Worm (Caenorhabditis elegans) whole organism, early embryonic: ENCODE measurements around the gene F11E6.4.

Experiments
- B0310.2 ChIP-seq: sonication (generic microtip); optimal IDR thresholded peaks from 2 replicates; lab custom pipeline; 2016; ENCODE audit warnings: mild to moderate bottlenecking, missing genetic modification characterization, missing compliant biosample characterization
- F13C5.2 ChIP-seq: sonication (generic microtip); optimal IDR thresholded peaks from 2 replicates; lab custom pipeline; 2017; ENCODE audit warnings: mild to moderate bottlenecking, missing genetic modification characterization, inconsistent platforms, missing compliant biosample characterization
- aly-1 ChIP-seq: sonication (generic microtip); optimal IDR thresholded peaks from 2 replicates; lab custom pipeline; 2016; ENCODE audit warnings: missing genetic modification characterization, missing compliant biosample characterization
- ama-1 ChIP-seq: fragments of 150-350 bp; optimal IDR thresholded peaks from 2 replicates; lab custom pipeline; 2014
- ceh-13 ChIP-seq: fragments of 200-800 bp; sonication (Bioruptor generic); optimal IDR thresholded peaks from 2 replicates; lab custom pipeline; 2018; ENCODE audit warnings: mild to moderate bottlenecking, missing genetic modification characterization, missing compliant biosample characterization
- ceh-36 ChIP-seq: sonication (generic microtip); optimal IDR thresholded peaks from 2 replicates; lab custom pipeline; 2016; ENCODE audit warnings: missing genetic modification characterization, inconsistent platforms, missing compliant biosample characterization
- ets-7 ChIP-seq: sonication (generic microtip); optimal IDR thresholded peaks from 2 replicates; lab custom pipeline; 2016; ENCODE audit warnings: missing genotype, missing genetic modification characterization, missing compliant biosample characterization
- flt-1 ChIP-seq: fragments of 200-800 bp; sonication (Bioruptor generic); IDR thresholded peaks from 2 replicates; pipeline ENCODE4 v1.3.6; 2022; ENCODE audit warnings: missing genetic modification characterization, missing compliant biosample characterization
- hmbx-1 ChIP-seq: sonication (generic microtip); optimal IDR thresholded peaks from 2 replicates; lab custom pipeline; 2016; ENCODE audit warnings: mild to moderate bottlenecking, missing genetic modification characterization, missing compliant biosample characterization
- hmg-4 ChIP-seq: fragments of 200-800 bp; sonication (Bioruptor generic); optimal IDR thresholded peaks from 2 replicates; lab custom pipeline; 2018; ENCODE audit warnings: mild to moderate bottlenecking, missing genetic modification characterization, missing compliant biosample characterization
- hnd-1 ChIP-seq: sonication (generic microtip); optimal IDR thresholded peaks from 2 replicates; lab custom pipeline; 2016; ENCODE audit warnings: missing genetic modification characterization, missing compliant biosample characterization
- pes-1 ChIP-seq: fragments of 200-800 bp; sonication (Bioruptor generic); IDR thresholded peaks from 2 replicates; pipeline ENCODE4 v1.3.6; 2022; ENCODE audit warnings: missing genetic modification reagents, missing genetic modification characterization, missing compliant biosample characterization
- scrt-1 ChIP-seq: fragments of 200-800 bp; sonication (Bioruptor generic); IDR thresholded peaks from 2 replicates; pipeline ENCODE4 v1.3.6; 2022; ENCODE audit warnings: missing genetic modification characterization, missing compliant biosample characterization
- sea-1 ChIP-seq: fragments of 200-800 bp; sonication (Bioruptor generic); conservative IDR thresholded peaks from 2 replicates; pipeline ENCODE4 v1.3.6; 2022; ENCODE audit warnings: missing genetic modification characterization, missing compliant biosample characterization
- tbx-11 ChIP-seq: fragments of 200-800 bp; sonication (Bioruptor generic); IDR thresholded peaks from 2 replicates; pipeline ENCODE4 v1.3.6; 2022; ENCODE audit warnings: missing genetic modification characterization, missing compliant biosample characterization
- tbx-37 ChIP-seq: fragments of 200-800 bp; sonication (Bioruptor generic); conservative IDR thresholded peaks from 2 replicates; pipeline ENCODE4 v1.3.6; 2022; ENCODE audit warnings: missing genetic modification reagents, missing genetic modification characterization, missing compliant biosample characterization
- tra-4 ChIP-seq: sonication (generic microtip); optimal IDR thresholded peaks from 2 replicates; lab custom pipeline; 2017; ENCODE audit warnings: missing genetic modification characterization, missing compliant biosample characterization

The F11E6.4 gene

ce11 chrIV:17470096-17470602, at the start of gene F11E6.4:
Gene F11E6.4, minus strand, starts transcription at chrIV:17470354.
- TF ChIP-seq tbx-11 (GFP tag; lab: Robert Waterston, UW) (no peak), flt-1 (GFP tag; lab: Robert Waterston, UW) (no peak), ceh-36 (tag; lab: Kevin White, UChicago) (no peak), F13C5.2 (tag; lab: Kevin White, UChicago) (no peak), hmbx-1 (tag; lab: Kevin White, UChicago) (no peak), scrt-1 (GFP tag; lab: Robert Waterston, UW) (no peak), B0310.2 (tag; lab: Kevin White, UChicago) (no peak), ets-7 (tag; lab: Kevin White, UChicago) (no peak), tbx-37 (GFP tag; lab: Robert Waterston, UW) (no peak), sea-1 (GFP tag; lab: Robert Waterston, UW) (no peak), ama-1 (lab: Kevin White, UChicago) (no peak), tra-4 (no peak), aly-1 (tag; lab: Kevin White, UChicago) (no peak), ceh-13 (GFP tag; lab: Kevin White, UChicago) (no peak), hmg-4 (GFP tag; lab: Kevin White, UChicago) (no peak), hnd-1 (tag; lab: Kevin White, UChicago) (no peak), pes-1 (GFP tag; lab: Robert Waterston, UW) (no peak)

- TF ChIP-seq ceh-13 (GFP tag; lab: Kevin White, UChicago) = no peak
- no peak for TF ChIP-seq pes-1 (GFP tag; lab: Robert Waterston, UW)
- no peak for TF ChIP-seq hmg-4 (GFP tag; lab: Kevin White, UChicago)
- TF ChIP-seq tra-4 = no peak
- TF ChIP-seq tbx-37 (GFP tag; lab: Robert Waterston, UW) = no peak
- no peak for TF ChIP-seq ceh-36 (tag; lab: Kevin White, UChicago)
- no peak for TF ChIP-seq hnd-1 (tag; lab: Kevin White, UChicago)
- no peak for TF ChIP-seq hmbx-1 (tag; lab: Kevin White, UChicago)
- TF ChIP-seq B0310.2 (tag; lab: Kevin White, UChicago) = no peak
Observed at ce11 chrIV:17490679-17491078, 20.5 kb upstream of the F11E6.4 start, which contains the start of gene nas-6. Gene nas-6, minus strand, starts transcription at chrIV:17490779.

ce11 chrIV:17483230-17483629, 13.1 kb upstream of the F11E6.4 start, which contains the start of gene rabr-2:
Gene rabr-2, minus strand, starts transcription at chrIV:17483330.
- TF ChIP-seq tbx-11 (GFP tag; lab: Robert Waterston, UW) (no peak), ceh-36 (tag; lab: Kevin White, UChicago) (no peak), tra-4 (no peak), F13C5.2 (tag; lab: Kevin White, UChicago) (no peak), sea-1 (GFP tag; lab: Robert Waterston, UW) (no peak), scrt-1 (GFP tag; lab: Robert Waterston, UW) (no peak), ama-1 (lab: Kevin White, UChicago) (no peak), hmbx-1 (tag; lab: Kevin White, UChicago) (no peak), tbx-37 (GFP tag; lab: Robert Waterston, UW) (no peak), ceh-13 (GFP tag; lab: Kevin White, UChicago) (no peak), B0310.2 (tag; lab: Kevin White, UChicago) (no peak)

- no peak for TF ChIP-seq hmbx-1 (tag; lab: Kevin White, UChicago)
Observed at ce11 chrIV:17475743-17476142, 5.6 kb upstream of the F11E6.4 start, which contains the start of gene grl-24. Gene grl-24, minus strand, starts transcription at chrIV:17475843.

- no peak for TF ChIP-seq ets-7 (tag; lab: Kevin White, UChicago)
- no peak for TF ChIP-seq pes-1 (GFP tag; lab: Robert Waterston, UW)
- TF ChIP-seq tra-4 = no peak
- TF ChIP-seq F13C5.2 (tag; lab: Kevin White, UChicago) = no peak
- no peak for TF ChIP-seq scrt-1 (GFP tag; lab: Robert Waterston, UW)
- no peak for TF ChIP-seq hnd-1 (tag; lab: Kevin White, UChicago)
- no peak for TF ChIP-seq tbx-11 (GFP tag; lab: Robert Waterston, UW)
- TF ChIP-seq aly-1 (tag; lab: Kevin White, UChicago) = no peak
- no peak for TF ChIP-seq sea-1 (GFP tag; lab: Robert Waterston, UW)
- TF ChIP-seq hmg-4 (GFP tag; lab: Kevin White, UChicago) = no peak
- TF ChIP-seq flt-1 (GFP tag; lab: Robert Waterston, UW) = no peak
- no peak for TF ChIP-seq ceh-13 (GFP tag; lab: Kevin White, UChicago)
- TF ChIP-seq B0310.2 (tag; lab: Kevin White, UChicago) = no peak
- TF ChIP-seq tbx-37 (GFP tag; lab: Robert Waterston, UW) = no peak
- TF ChIP-seq hmbx-1 (tag; lab: Kevin White, UChicago) = no peak
- no peak for TF ChIP-seq ama-1 (lab: Kevin White, UChicago)
- TF ChIP-seq ceh-36 (tag; lab: Kevin White, UChicago) = no peak
Observed at ce11 chrIV:17475242-17475641, 5.1 kb upstream of the F11E6.4 start, which contains the start of gene F11E6.9. Gene F11E6.9, minus strand, starts transcription at chrIV:17475342.

- TF ChIP-seq pes-1 (GFP tag; lab: Robert Waterston, UW) (no peak), ceh-36 (tag; lab: Kevin White, UChicago) (no peak), tra-4 (no peak), tbx-11 (GFP tag; lab: Robert Waterston, UW) (no peak), F13C5.2 (tag; lab: Kevin White, UChicago) (no peak), sea-1 (GFP tag; lab: Robert Waterston, UW) (no peak), ceh-13 (GFP tag; lab: Kevin White, UChicago) (no peak), hmg-4 (GFP tag; lab: Kevin White, UChicago) (no peak), hmbx-1 (tag; lab: Kevin White, UChicago) (no peak), scrt-1 (GFP tag; lab: Robert Waterston, UW) (no peak)
Observed at ce11 chrIV:17474047-17474446, 3.9 kb upstream of the F11E6.4 start.

ce11 chrIV:17473034-17473433, 2.9 kb upstream of the F11E6.4 start, which contains the start of gene gba-3:
Gene gba-3, plus strand, starts transcription at chrIV:17473334.
- TF ChIP-seq pes-1 (GFP tag; lab: Robert Waterston, UW) (no peak), tbx-37 (GFP tag; lab: Robert Waterston, UW) (no peak), aly-1 (tag; lab: Kevin White, UChicago) (no peak), hnd-1 (tag; lab: Kevin White, UChicago) (no peak), flt-1 (GFP tag; lab: Robert Waterston, UW) (no peak), ceh-36 (tag; lab: Kevin White, UChicago) (no peak), tbx-11 (GFP tag; lab: Robert Waterston, UW) (no peak), hmbx-1 (tag; lab: Kevin White, UChicago) (no peak), sea-1 (GFP tag; lab: Robert Waterston, UW) (no peak), ceh-13 (GFP tag; lab: Kevin White, UChicago) (no peak), scrt-1 (GFP tag; lab: Robert Waterston, UW) (no peak), hmg-4 (GFP tag; lab: Kevin White, UChicago) (no peak), ama-1 (lab: Kevin White, UChicago) (no peak)
